Worm (Caenorhabditis elegans) whole organism, L1 larva: ENCODE data around the gene Y41D4B.15.
A peak's percentile ranks its signal among the peaks of the same experiment; 100 is the strongest.

Source experiments
- C04F5.9 ChIP-seq: sonication (generic microtip); optimal IDR thresholded peaks from 2 replicates; lab custom pipeline; 2016; ENCODE audit warnings: missing genetic modification characterization, missing compliant biosample characterization
- C16A3.4 ChIP-seq: fragments of 150-350 bp; optimal IDR thresholded peaks from 2 replicates; lab custom pipeline; 2014; ENCODE audit warnings: missing biosample characterization, missing genetic modification characterization
- C34B4.2 ChIP-seq: sonication (generic microtip); optimal IDR thresholded peaks from 2 replicates; lab custom pipeline; 2017; ENCODE audit warnings: mild to moderate bottlenecking, missing genetic modification characterization, missing compliant biosample characterization
- F16B12.6 ChIP-seq: fragments of 150-350 bp; optimal IDR thresholded peaks from 2 replicates; lab custom pipeline; 2014; ENCODE audit warnings: missing biosample characterization, missing genetic modification characterization
- alr-1 ChIP-seq: fragments of 200-800 bp; sonication (Bioruptor generic); optimal IDR thresholded peaks from 2 replicates; lab custom pipeline; 2018; ENCODE audit warnings: borderline replicate concordance, mild to moderate bottlenecking, missing genetic modification characterization, missing compliant biosample characterization
- ceh-8 ChIP-seq: fragments of 200-800 bp; sonication (Bioruptor generic); optimal IDR thresholded peaks from 2 replicates; lab custom pipeline; 2018; ENCODE audit warnings: mild to moderate bottlenecking, missing genetic modification characterization, moderate library complexity, missing compliant biosample characterization
- ceh-82 ChIP-seq, 3 experiments: fragments of 150-350 bp in 1 of 3; sonication (generic microtip) in 2 of 3; optimal IDR thresholded peaks; 2 replicates each; lab custom pipeline; 2014 to 2017; ENCODE audit warnings: missing biosample characterization in 3 of 3, missing genetic modification characterization in 3 of 3
- ceh-88 ChIP-seq: fragments of 200-800 bp; sonication (Bioruptor generic); IDR thresholded peaks from 2 replicates; pipeline ENCODE4 v1.3.6; 2022; ENCODE audit warnings: missing genetic modification characterization, missing compliant biosample characterization
- ces-1 ChIP-seq: fragments of 150-350 bp; optimal IDR thresholded peaks from 2 replicates; lab custom pipeline; 2014; ENCODE audit warnings: missing biosample characterization, missing genetic modification reagents, missing genetic modification characterization
- dpl-1 ChIP-seq, 3 experiments: fragments of 150-350 bp in 2 of 3; sonication (generic microtip) in 1 of 3; optimal IDR thresholded peaks; 2 replicates each; lab custom pipeline; 2014 to 2017; ENCODE audit warnings: missing biosample characterization in 3 of 3, missing genetic modification characterization in 3 of 3, missing genetic modification reagents in 3 of 3
- egl-13 ChIP-seq: sonication (generic microtip); optimal IDR thresholded peaks from 2 replicates; lab custom pipeline; 2016; ENCODE audit warnings: missing genotype, missing genetic modification reagents, missing genetic modification characterization, missing compliant biosample characterization
- ets-5 ChIP-seq: fragments of 200-800 bp; sonication (Bioruptor generic); IDR thresholded peaks from 2 replicates; pipeline ENCODE4 v1.3.6; 2022; ENCODE audit warnings: missing genetic modification characterization, missing compliant biosample characterization
- fos-1 ChIP-seq: fragments of 150-350 bp; optimal IDR thresholded peaks from 2 replicates; lab custom pipeline; 2014; ENCODE audit warnings: missing biosample characterization, missing genetic modification characterization
- hlh-17 ChIP-seq: fragments of 200-800 bp; sonication (Bioruptor generic); optimal IDR thresholded peaks from 2 replicates; lab custom pipeline; 2018; ENCODE audit warnings: missing genetic modification characterization, mild to moderate bottlenecking, missing compliant biosample characterization, moderate library complexity, borderline replicate concordance
- hlh-4 ChIP-seq: sonication (generic microtip); optimal IDR thresholded peaks from 2 replicates; lab custom pipeline; 2016; ENCODE audit warnings: mild to moderate bottlenecking, missing genetic modification characterization, missing compliant biosample characterization
- hpl-2 ChIP-seq: fragments of 150-350 bp; optimal IDR thresholded peaks from 2 replicates; lab custom pipeline; 2014; ENCODE audit warnings: missing biosample characterization, missing genetic modification reagents, missing genetic modification characterization
- irx-1 ChIP-seq: sonication (generic microtip); optimal IDR thresholded peaks from 2 replicates; lab custom pipeline; 2016; ENCODE audit warnings: missing genetic modification characterization, missing compliant biosample characterization
- isw-1 ChIP-seq: fragments of 200-800 bp; sonication (Bioruptor generic); IDR thresholded peaks from 2 replicates; pipeline ENCODE4 v1.3.6; 2022; ENCODE audit warnings: missing genetic modification characterization, missing compliant biosample characterization
- jun-1 ChIP-seq: fragments of 150-350 bp; optimal IDR thresholded peaks from 2 replicates; lab custom pipeline; 2014; ENCODE audit warnings: missing biosample characterization, missing genetic modification reagents, missing genetic modification characterization
- lin-14 ChIP-seq: fragments of 200-800 bp; sonication (Bioruptor generic); optimal IDR thresholded peaks from 2 replicates; lab custom pipeline; 2018; ENCODE audit warnings: mild to moderate bottlenecking, missing genetic modification characterization, moderate library complexity, missing compliant biosample characterization
- lin-15B ChIP-seq: fragments of 150-350 bp; sonication (generic microtip); optimal IDR thresholded peaks from 3 replicates; lab custom pipeline; 2014; ENCODE audit warnings: missing biosample characterization, missing genetic modification characterization
- lin-35 ChIP-seq, 2 experiments: fragments of 150-350 bp; optimal IDR thresholded peaks; 2 replicates each; lab custom pipeline; 2014; ENCODE audit warnings: missing biosample characterization in 2 of 2, missing genetic modification characterization in 2 of 2, missing genetic modification reagents in 2 of 2
- lin-39 ChIP-seq: fragments of 150-350 bp; optimal IDR thresholded peaks from 2 replicates; lab custom pipeline; 2014; ENCODE audit warnings: missing biosample characterization, missing genetic modification reagents, missing genetic modification characterization
- lir-3 ChIP-seq: sonication (generic microtip); optimal IDR thresholded peaks from 2 replicates; lab custom pipeline; 2016; ENCODE audit warnings: mild to moderate bottlenecking, missing genetic modification characterization, moderate library complexity, missing compliant biosample characterization; ENCODE audit not compliant: poor library complexity
- mab-9 ChIP-seq: fragments of 200-800 bp; sonication (Bioruptor generic); IDR thresholded peaks from 2 replicates; pipeline ENCODE4 v1.3.6; 2022; ENCODE audit warnings: missing genetic modification reagents, missing genetic modification characterization, missing compliant biosample characterization
- mef-2 ChIP-seq: fragments of 150-350 bp; optimal IDR thresholded peaks from 2 replicates; lab custom pipeline; 2014; ENCODE audit warnings: missing biosample characterization, missing genetic modification characterization
- mep-1 ChIP-seq: fragments of 150-350 bp; optimal IDR thresholded peaks from 2 replicates; lab custom pipeline; 2014; ENCODE audit warnings: missing biosample characterization, missing genetic modification characterization
- nhr-11 ChIP-seq: fragments of 150-350 bp; optimal IDR thresholded peaks from 2 replicates; lab custom pipeline; 2014; ENCODE audit warnings: missing biosample characterization, missing genetic modification characterization
- nhr-19 ChIP-seq: fragments of 200-800 bp; sonication (Bioruptor generic); conservative IDR thresholded peaks from 2 replicates; pipeline ENCODE4 v1.3.6; 2022; ENCODE audit warnings: missing genetic modification characterization, missing compliant biosample characterization
- nhr-20 ChIP-seq: sonication (generic microtip); optimal IDR thresholded peaks from 2 replicates; lab custom pipeline; 2016; ENCODE audit warnings: mild to moderate bottlenecking, missing genetic modification characterization, missing compliant biosample characterization
- nhr-237 ChIP-seq: fragments of 150-350 bp; optimal IDR thresholded peaks from 2 replicates; lab custom pipeline; 2014; ENCODE audit warnings: missing biosample characterization, missing genetic modification characterization
- nhr-28 ChIP-seq: fragments of 150-350 bp; optimal IDR thresholded peaks from 2 replicates; lab custom pipeline; 2014; ENCODE audit warnings: missing biosample characterization, missing genetic modification characterization
- nhr-47 ChIP-seq: sonication (generic microtip); optimal IDR thresholded peaks from 2 replicates; lab custom pipeline; 2016; ENCODE audit warnings: mild to moderate bottlenecking, missing genetic modification characterization, moderate library complexity, missing compliant biosample characterization
- nhr-71 ChIP-seq: sonication (generic microtip); optimal IDR thresholded peaks from 2 replicates; lab custom pipeline; 2016; ENCODE audit warnings: mild to moderate bottlenecking, missing genetic modification characterization, moderate library complexity, missing compliant biosample characterization
- nhr-77 ChIP-seq: fragments of 150-350 bp; optimal IDR thresholded peaks from 2 replicates; lab custom pipeline; 2014; ENCODE audit warnings: missing biosample characterization, missing genetic modification characterization
- nhr-90 ChIP-seq: sonication (generic microtip); optimal IDR thresholded peaks from 2 replicates; lab custom pipeline; 2016; ENCODE audit warnings: mild to moderate bottlenecking, missing genetic modification characterization, missing compliant biosample characterization; ENCODE audit not compliant: poor library complexity
- pax-3 ChIP-seq: fragments of 200-800 bp; sonication (Bioruptor generic); optimal IDR thresholded peaks from 2 replicates; lab custom pipeline; 2018; ENCODE audit warnings: mild to moderate bottlenecking, missing genetic modification characterization, moderate library complexity, missing compliant biosample characterization
- pqm-1 ChIP-seq: sonication (generic microtip); optimal IDR thresholded peaks from 3 replicates; lab custom pipeline; 2017; ENCODE audit warnings: missing biosample characterization, missing genetic modification characterization
- skn-1 ChIP-seq: fragments of 150-350 bp; optimal IDR thresholded peaks from 2 replicates; lab custom pipeline; 2014; ENCODE audit warnings: missing biosample characterization, missing genetic modification characterization
- sox-4 ChIP-seq: sonication (generic microtip); optimal IDR thresholded peaks from 2 replicates; lab custom pipeline; 2016; ENCODE audit warnings: missing genetic modification characterization, missing compliant biosample characterization
- sptf-1 ChIP-seq: fragments of 150-350 bp; optimal IDR thresholded peaks from 2 replicates; lab custom pipeline; 2014; ENCODE audit warnings: missing biosample characterization, missing genetic modification characterization
- tbx-2 ChIP-seq: sonication (generic microtip); optimal IDR thresholded peaks from 2 replicates; lab custom pipeline; 2016; ENCODE audit warnings: missing genetic modification characterization, missing compliant biosample characterization
- tlp-1 ChIP-seq: fragments of 150-350 bp; optimal IDR thresholded peaks from 2 replicates; lab custom pipeline; 2014; ENCODE audit warnings: missing biosample characterization, missing genetic modification characterization
- unc-130 ChIP-seq: fragments of 150-350 bp; optimal IDR thresholded peaks from 2 replicates; lab custom pipeline; 2017; ENCODE audit warnings: missing biosample characterization, missing genetic modification characterization, inconsistent platforms
- unc-30 ChIP-seq: sonication (generic microtip); optimal IDR thresholded peaks from 2 replicates; lab custom pipeline; 2017; ENCODE audit warnings: missing biosample characterization, missing genetic modification characterization
- unc-86 ChIP-seq: sonication (generic microtip); optimal IDR thresholded peaks from 2 replicates; lab custom pipeline; 2016; ENCODE audit warnings: missing genetic modification characterization, missing compliant biosample characterization
- unc-98 ChIP-seq: fragments of 200-800 bp; sonication (Bioruptor generic); IDR thresholded peaks from 2 replicates; pipeline ENCODE4 v1.3.6; 2022; ENCODE audit warnings: missing genetic modification characterization, missing compliant biosample characterization
- vab-15 ChIP-seq: sonication (generic microtip); optimal IDR thresholded peaks from 2 replicates; lab custom pipeline; 2017; ENCODE audit warnings: missing genotype, mild to moderate bottlenecking, missing genetic modification characterization, missing compliant biosample characterization
- zag-1 ChIP-seq: fragments of 150-350 bp; optimal IDR thresholded peaks from 2 replicates; lab custom pipeline; 2014; ENCODE audit warnings: missing biosample characterization, missing genetic modification characterization
- ztf-11 ChIP-seq, 2 experiments: sonication (generic microtip); optimal IDR thresholded peaks; 2 replicates each; lab custom pipeline; 2016 to 2017; ENCODE audit warnings: missing genetic modification characterization in 2 of 2, missing biosample characterization in 1 of 2, missing compliant biosample characterization in 1 of 2
- ztf-4 ChIP-seq: fragments of 150-350 bp; optimal IDR thresholded peaks from 2 replicates; lab custom pipeline; 2014; ENCODE audit warnings: missing biosample characterization, missing genetic modification characterization

The Y41D4B.15 gene

DNA sequence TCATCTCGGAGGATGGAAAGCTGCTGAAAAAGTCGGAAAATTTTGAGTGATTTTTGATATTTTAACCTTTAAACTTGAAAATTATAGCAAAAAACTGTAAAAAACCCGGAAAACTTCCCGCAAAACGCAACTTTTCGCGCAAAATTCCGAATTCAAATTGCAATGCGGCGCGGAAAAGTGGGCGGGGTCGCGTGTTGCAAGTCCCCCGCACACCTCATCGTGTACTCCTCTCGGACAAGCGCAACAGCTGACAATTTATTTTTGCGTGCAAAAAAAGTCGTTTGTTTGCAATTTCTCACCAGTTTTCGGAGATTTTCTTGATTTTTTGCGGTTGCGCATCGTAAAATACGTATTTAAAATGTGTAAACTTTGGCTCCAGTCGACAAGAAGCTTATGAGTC lies 31.9 kb downstream of the Y41D4B.15 start, which contains the start of gene npp-8 (continued):
- TF ChIP-seq unc-86 (peak; percentile 84), nhr-20 (tag; lab: Kevin White, UChicago) (peak; percentile 87), lin-15B (tag; lab: Kevin White, UChicago) (peak; percentile 80), lin-14 (GFP tag; lab: Kevin White, UChicago) (no peak), ets-5 (GFP tag; lab: Robert Waterston, UW) (no peak), mab-9 (GFP tag; lab: Robert Waterston, UW) (peak; percentile 77), C16A3.4 (tag; lab: Kevin White, UChicago) (peak; percentile 79), nhr-19 (peak; percentile 89), nhr-28 (tag; lab: Kevin White, UChicago) (no peak), C04F5.9 (peak; percentile 78), ceh-82 (tag; optimal IDR thresholded peaks at IDR 0.05; lab: Kevin White, UChicago) (peak; percentile 81 to 94 (median 83)), nhr-77 (tag; lab: Kevin White, UChicago) (peak; percentile 59), tbx-2 (tag; lab: Kevin White, UChicago) (peak; percentile 91), unc-98 (peak; percentile 51; the same call in 1 of the 2 replicates), pax-3 (tag; lab: Kevin White, UChicago) (peak; percentile 64), sptf-1 (tag; lab: Kevin White, UChicago) (no peak), C34B4.2 (no peak), jun-1 (tag; lab: Kevin White, UChicago) (peak; percentile 72), nhr-11 (tag; lab: Kevin White, UChicago) (peak; percentile 37), unc-30 (tag; lab: Kevin White, UChicago) (no peak), egl-13 (peak; percentile 86), unc-130 (tag; lab: Kevin White, UChicago) (peak; percentile 84), hlh-4 (tag; lab: Kevin White, UChicago) (no peak), nhr-47 (peak; percentile 94), zag-1 (no peak), sox-4 (tag; lab: Kevin White, UChicago) (peak; percentile 75), irx-1 (tag; lab: Kevin White, UChicago) (peak; percentile 81), nhr-71 (tag; lab: Kevin White, UChicago) (peak; percentile 94), F16B12.6 (tag; lab: Kevin White, UChicago) (peak; percentile 45), lin-39 (tag; lab: Kevin White, UChicago) (peak; percentile 55), pqm-1 (tag; lab: Kevin White, UChicago) (no peak), ztf-4 (tag; lab: Kevin White, UChicago) (peak; percentile 73), nhr-90 (tag; lab: Kevin White, UChicago) (no peak), mep-1 (tag; lab: Kevin White, UChicago) (peak; percentile 83), alr-1 (no peak), tlp-1 (no peak), ceh-88 (peak; percentile 59), ztf-11 (tag; optimal IDR thresholded peaks at IDR 0.05; lab: Kevin White, UChicago) (peak; percentile 32 to 80), dpl-1 (GFP tag; optimal IDR thresholded peaks at IDR 0.05; lab: Kevin White, UChicago) (peak; percentile 82 to 85 (median 83)), ceh-8 (GFP tag; lab: Kevin White, UChicago) (peak; percentile 86), mef-2 (tag; lab: Kevin White, UChicago) (no peak), lir-3 (tag; lab: Kevin White, UChicago) (no peak), hpl-2 (GFP tag; lab: Kevin White, UChicago) (peak; percentile 50), ces-1 (no peak), lin-35 (GFP tag; optimal IDR thresholded peaks at IDR 0.05; lab: Kevin White, UChicago) (peak; percentile 82 to 89), vab-15 (tag; lab: Kevin White, UChicago) (peak; percentile 74), nhr-237 (tag; lab: Kevin White, UChicago) (no peak), skn-1 (tag; lab: Kevin White, UChicago) (peak; percentile 88), fos-1 (peak; percentile 69), hlh-17 (GFP tag; lab: Kevin White, UChicago) (no peak), isw-1 (GFP tag; lab: Robert Waterston, UW) (peak; percentile 77)
